Worm (Caenorhabditis elegans) whole organism, mixed stage, embryonic: ENCODE results near the gene nhr-100.
A peak's percentile ranks its signal among the peaks of the same experiment; 100 is the strongest.

ENCODE experiments used
- M03D4.4 ChIP-seq: sonication (generic microtip); optimal IDR thresholded peaks from 2 replicates; lab custom pipeline; 2017; ENCODE audit warnings: mild to moderate bottlenecking, missing genetic modification characterization, missing compliant biosample characterization
- bed-3 ChIP-seq: fragments of 200-800 bp; sonication (Bioruptor generic); optimal IDR thresholded peaks from 3 replicates; lab custom pipeline; 2018; ENCODE audit warnings: mild to moderate bottlenecking, missing genetic modification characterization, moderate library complexity, missing compliant biosample characterization
- ceh-43 ChIP-seq: fragments of 200-800 bp; sonication (Bioruptor generic); optimal IDR thresholded peaks from 2 replicates; lab custom pipeline; 2018; ENCODE audit warnings: mild to moderate bottlenecking, missing genetic modification characterization, moderate library complexity, missing compliant biosample characterization
- ces-1 ChIP-seq: fragments of 150-350 bp; optimal IDR thresholded peaks from 2 replicates; lab custom pipeline; 2014; ENCODE audit warnings: missing biosample characterization, missing genetic modification reagents, missing genetic modification characterization
- cnd-1 ChIP-seq: fragments of 200-800 bp; sonication (Bioruptor generic); optimal IDR thresholded peaks from 2 replicates; lab custom pipeline; 2018; ENCODE audit warnings: mild to moderate bottlenecking, missing genetic modification characterization, missing compliant biosample characterization
- drap-1 ChIP-seq: fragments of 200-800 bp; sonication (Bioruptor generic); optimal IDR thresholded peaks from 3 replicates; lab custom pipeline; 2018; ENCODE audit warnings: mild to moderate bottlenecking, missing genetic modification characterization, missing compliant biosample characterization
- elt-1 ChIP-seq: sonication (generic microtip); optimal IDR thresholded peaks from 2 replicates; lab custom pipeline; 2017; ENCODE audit warnings: missing genetic modification characterization, mild to moderate bottlenecking, missing compliant biosample characterization, antibody characterized with exemption, moderate library complexity, borderline replicate concordance; ENCODE audit not compliant: insufficient read depth
- flh-1 ChIP-seq: fragments of 200-800 bp; sonication (Bioruptor generic); optimal IDR thresholded peaks from 2 replicates; lab custom pipeline; 2018; ENCODE audit warnings: mild to moderate bottlenecking, missing genetic modification characterization, moderate library complexity, missing compliant biosample characterization
- ham-2 ChIP-seq: fragments of 200-800 bp; sonication (Bioruptor generic); optimal IDR thresholded peaks from 2 replicates; lab custom pipeline; 2018; ENCODE audit warnings: mild to moderate bottlenecking, missing genetic modification characterization, missing compliant biosample characterization
- hlh-1 ChIP-seq: fragments of 150-350 bp; optimal IDR thresholded peaks from 2 replicates; lab custom pipeline; 2014; ENCODE audit warnings: missing biosample characterization, missing genetic modification reagents, missing genetic modification characterization
- lin-13 ChIP-seq: fragments of 150-350 bp; optimal IDR thresholded peaks from 2 replicates; lab custom pipeline; 2014; ENCODE audit warnings: missing biosample characterization, missing genetic modification characterization
- lin-32 ChIP-seq: fragments of 200-800 bp; sonication (Bioruptor generic); optimal IDR thresholded peaks from 2 replicates; lab custom pipeline; 2018; ENCODE audit warnings: mild to moderate bottlenecking, missing genetic modification characterization, missing compliant biosample characterization
- lsy-2 ChIP-seq: fragments of 150-350 bp; optimal IDR thresholded peaks from 2 replicates; lab custom pipeline; 2014; ENCODE audit warnings: missing biosample characterization, missing genetic modification characterization
- mab-5 ChIP-seq: fragments of 150-350 bp; optimal IDR thresholded peaks from 2 replicates; lab custom pipeline; 2014; ENCODE audit warnings: missing biosample characterization, missing genetic modification characterization
- mep-1 ChIP-seq: fragments of 150-350 bp; optimal IDR thresholded peaks from 2 replicates; lab custom pipeline; 2017; ENCODE audit warnings: missing biosample characterization, missing genetic modification reagents, missing genetic modification characterization, inconsistent platforms
- mls-2 ChIP-seq: sonication (generic microtip); optimal IDR thresholded peaks from 2 replicates; lab custom pipeline; 2016; ENCODE audit warnings: mild to moderate bottlenecking, missing genetic modification characterization, moderate library complexity, missing compliant biosample characterization
- nhr-12 ChIP-seq: fragments of 150-350 bp; optimal IDR thresholded peaks from 2 replicates; lab custom pipeline; 2014; ENCODE audit warnings: missing biosample characterization, missing genetic modification characterization
- nhr-237 ChIP-seq: fragments of 150-350 bp; optimal IDR thresholded peaks from 2 replicates; lab custom pipeline; 2014; ENCODE audit warnings: missing biosample characterization, missing genetic modification characterization
- nhr-28 ChIP-seq: fragments of 150-350 bp; optimal IDR thresholded peaks from 2 replicates; lab custom pipeline; 2014; ENCODE audit warnings: missing biosample characterization, missing genetic modification characterization
- nhr-76 ChIP-seq: sonication (generic microtip); optimal IDR thresholded peaks from 2 replicates; lab custom pipeline; 2017; ENCODE audit warnings: missing biosample characterization, missing genetic modification characterization
- pha-4 ChIP-seq: fragments of 150-350 bp; optimal IDR thresholded peaks from 2 replicates; lab custom pipeline; 2018; ENCODE audit warnings: missing biosample characterization, missing genetic modification reagents, missing genetic modification characterization
- snpc-4 ChIP-seq: fragments of 150-350 bp; optimal IDR thresholded peaks from 2 replicates; lab custom pipeline; 2014; ENCODE audit warnings: missing biosample characterization, missing genetic modification characterization
- sptf-1 ChIP-seq: sonication (generic microtip); optimal IDR thresholded peaks from 2 replicates; lab custom pipeline; 2017; ENCODE audit warnings: mild to moderate bottlenecking, missing genetic modification characterization, moderate library complexity, missing compliant biosample characterization
- tbx-8 ChIP-seq: fragments of 200-800 bp; sonication (Bioruptor generic); optimal IDR thresholded peaks from 2 replicates; lab custom pipeline; 2018; ENCODE audit warnings: mild to moderate bottlenecking, missing genetic modification characterization, moderate library complexity, missing compliant biosample characterization
- unc-120 ChIP-seq: sonication (generic microtip); optimal IDR thresholded peaks from 2 replicates; lab custom pipeline; 2017; ENCODE audit warnings: missing genetic modification characterization, missing compliant biosample characterization; ENCODE audit not compliant: poor library complexity, severe bottlenecking
- unc-39 ChIP-seq: fragments of 150-350 bp; optimal IDR thresholded peaks from 2 replicates; lab custom pipeline; 2014; ENCODE audit warnings: missing biosample characterization, missing genetic modification characterization
- unc-62 ChIP-seq: fragments of 150-350 bp; optimal IDR thresholded peaks from 2 replicates; lab custom pipeline; 2014; ENCODE audit warnings: missing biosample characterization, missing genetic modification reagents, missing genetic modification characterization
- zip-8 ChIP-seq: fragments of 150-350 bp; optimal IDR thresholded peaks from 2 replicates; lab custom pipeline; 2014; ENCODE audit warnings: missing biosample characterization, missing genetic modification characterization
- ztf-11 ChIP-seq: fragments of 150-350 bp; optimal IDR thresholded peaks from 2 replicates; lab custom pipeline; 2014; ENCODE audit warnings: missing biosample characterization, missing genetic modification characterization

Gene nhr-100

DNA sequence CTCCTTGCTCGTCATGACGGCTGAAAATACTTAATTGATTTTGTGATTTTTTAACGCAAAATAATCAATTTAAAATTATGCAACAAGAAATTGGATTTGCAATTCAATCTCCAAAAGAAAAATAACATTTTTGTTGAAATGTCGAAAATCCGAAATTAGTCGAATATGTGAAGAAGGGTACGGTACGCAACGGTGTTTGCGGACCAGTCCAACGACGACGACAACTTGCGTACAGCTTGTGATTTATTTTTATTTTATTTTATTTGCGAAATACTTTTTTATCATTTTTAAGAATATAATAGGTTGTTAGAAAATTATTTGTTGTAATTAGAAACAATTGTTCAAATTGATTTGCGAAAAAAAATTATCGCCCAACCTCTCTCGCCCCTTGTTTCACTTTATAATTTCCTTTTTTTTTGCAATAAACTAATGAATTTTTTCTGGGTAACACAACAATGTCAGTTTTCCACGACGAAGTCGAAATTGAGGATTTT lies 21.7 kb upstream of the nhr-100 start, which contains the start of the genes dcaf-1 and dph-3:
Gene dcaf-1, minus strand, starts transcription at position 20 of the 494 bp plus-strand sequence.
Gene dph-3, plus strand, starts transcription at position 444 of the 494 bp plus-strand sequence.
- peak; percentile 97 for TF ChIP-seq lsy-2 (tag; lab: Kevin White, UChicago)
- TF ChIP-seq mep-1 (tag; lab: Kevin White, UChicago), result peak; percentile 57
- no peak for TF ChIP-seq bed-3 (GFP tag; lab: Kevin White, UChicago)

DNA sequence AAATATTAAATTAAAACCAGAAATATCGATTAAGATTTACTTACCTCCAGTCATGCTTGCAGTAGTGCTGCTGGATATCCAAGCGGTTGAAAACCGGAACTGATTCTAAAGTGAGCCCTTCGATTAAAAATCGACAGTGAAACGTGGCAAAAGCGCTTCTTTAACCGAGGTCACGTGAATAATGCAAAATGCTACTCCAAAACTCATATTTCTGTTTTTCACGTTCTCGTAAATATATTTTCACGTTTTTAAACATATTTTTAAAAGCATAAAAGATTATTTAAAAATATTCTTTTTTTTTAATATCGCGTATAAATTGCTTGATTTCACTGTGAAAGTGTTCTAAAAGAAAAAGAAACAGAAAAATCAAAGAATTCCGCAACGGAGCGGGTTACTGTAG lies 19.3 kb upstream of the nhr-100 start, which contains the start of gene ant-1.3:
Gene ant-1.3, minus strand, starts transcription at position 101 of the 400 bp plus-strand sequence.
- no peak for TF ChIP-seq ces-1
- TF ChIP-seq nhr-12 (tag; lab: Kevin White, UChicago), result no peak
- no peak for TF ChIP-seq M03D4.4 (tag; lab: Kevin White, UChicago)
- no peak for TF ChIP-seq zip-8 (tag; lab: Kevin White, UChicago)
- TF ChIP-seq nhr-76, result no peak
- no peak for TF ChIP-seq unc-120 (tag; lab: Kevin White, UChicago)
- TF ChIP-seq lin-32 (GFP tag; lab: Kevin White, UChicago), result no peak
- TF ChIP-seq lin-13, result no peak
- no peak for TF ChIP-seq unc-62
- TF ChIP-seq mls-2 (tag; lab: Kevin White, UChicago), result no peak
- TF ChIP-seq cnd-1 (tag; lab: Kevin White, UChicago), result no peak
- TF ChIP-seq bed-3 (GFP tag; lab: Kevin White, UChicago), result no peak
- no peak for TF ChIP-seq mep-1 (tag; lab: Kevin White, UChicago)
- no peak for TF ChIP-seq nhr-237
- no peak for TF ChIP-seq tbx-8 (GFP tag; lab: Kevin White, UChicago)
- no peak for TF ChIP-seq ham-2 (GFP tag; lab: Kevin White, UChicago)
- TF ChIP-seq nhr-28 (tag; lab: Kevin White, UChicago), result no peak

DNA sequence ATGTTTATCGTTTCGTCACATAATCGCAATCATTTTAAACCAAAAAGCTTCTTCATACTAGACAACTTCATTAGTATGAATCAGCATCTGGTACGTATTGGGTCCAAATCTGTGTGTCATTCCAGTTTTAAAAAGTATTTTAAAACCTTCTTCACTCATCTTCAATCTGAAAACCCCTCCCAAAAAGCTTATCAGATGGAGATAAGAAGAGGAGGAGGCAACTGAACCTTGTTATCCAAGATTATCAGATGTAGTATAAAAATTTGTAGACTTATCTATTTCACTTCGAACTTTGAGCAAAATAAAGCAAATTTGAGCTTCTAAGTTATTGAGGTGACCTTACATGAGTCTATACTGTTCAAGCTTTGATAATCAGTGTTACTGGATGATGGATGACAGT lies 18.6 kb upstream of the nhr-100 start, which contains the start of gene nhr-38:
Gene nhr-38, plus strand, starts transcription at position 301 of the 400 bp plus-strand sequence.
- TF ChIP-seq M03D4.4 (tag; lab: Kevin White, UChicago) (no peak), ztf-11 (tag; lab: Kevin White, UChicago) (no peak), bed-3 (GFP tag; lab: Kevin White, UChicago) (no peak), lin-13 (no peak)

DNA sequence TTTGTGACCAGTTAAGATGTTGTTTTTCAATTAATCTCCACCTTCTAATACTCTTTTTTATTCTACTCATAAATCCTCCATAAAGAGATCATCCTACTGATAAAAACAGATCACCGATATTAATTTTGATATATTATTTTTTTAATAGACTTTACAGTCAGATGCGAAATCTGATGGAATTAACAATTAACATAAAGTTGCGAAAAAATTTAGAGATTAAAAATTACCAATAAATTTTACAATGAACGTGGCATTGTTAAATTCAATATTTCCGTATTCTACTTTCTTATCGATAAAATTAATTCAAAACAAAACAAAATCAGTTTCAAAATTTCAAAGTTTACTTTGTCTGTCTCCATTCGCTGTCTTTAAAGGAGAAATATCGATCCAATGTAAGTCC lies 15.7 kb upstream of the nhr-100 start, which contains the start of gene K01H12.4:
Gene K01H12.4, plus strand, starts transcription at position 301 of the 400 bp plus-strand sequence.
- TF ChIP-seq ceh-43 (GFP tag; lab: Kevin White, UChicago) (no peak), unc-62 (no peak), unc-120 (tag; lab: Kevin White, UChicago) (no peak), bed-3 (GFP tag; lab: Kevin White, UChicago) (no peak), sptf-1 (no peak), mab-5 (tag; lab: Kevin White, UChicago) (no peak), unc-39 (no peak), lin-32 (GFP tag; lab: Kevin White, UChicago) (no peak), zip-8 (tag; lab: Kevin White, UChicago) (no peak), flh-1 (GFP tag; lab: Kevin White, UChicago) (no peak), snpc-4 (tag; lab: Kevin White, UChicago) (no peak), ces-1 (no peak)

DNA sequence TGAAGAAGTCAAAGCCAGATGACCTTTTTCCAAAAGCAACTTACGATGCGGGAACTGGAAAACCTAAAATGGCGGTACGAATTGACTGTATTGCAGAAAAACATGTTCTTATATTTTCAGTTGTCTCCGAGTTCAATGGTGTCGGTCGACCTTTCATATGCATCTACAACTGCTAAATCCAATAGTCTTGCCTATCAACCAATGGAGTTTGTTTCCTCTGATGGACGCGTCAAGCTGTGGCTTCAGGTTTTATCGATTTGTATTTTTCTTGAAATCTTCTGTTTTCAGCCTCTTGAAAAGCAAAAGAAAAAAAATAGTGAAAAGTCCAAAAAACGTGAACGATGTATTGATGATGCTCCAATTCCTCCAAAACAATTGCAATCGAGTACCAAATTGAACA lies 14.2 kb upstream of the nhr-100 start:
- TF ChIP-seq lin-13 (no peak), sptf-1 (no peak), unc-120 (tag; lab: Kevin White, UChicago) (no peak), pha-4 (tag; lab: Kevin White, UChicago) (no peak), hlh-1 (tag; lab: Kevin White, UChicago) (no peak), lsy-2 (tag; lab: Kevin White, UChicago) (no peak), mls-2 (tag; lab: Kevin White, UChicago) (no peak), zip-8 (tag; lab: Kevin White, UChicago) (no peak), cnd-1 (tag; lab: Kevin White, UChicago) (no peak), elt-1 (tag; lab: Kevin White, UChicago) (no peak), mep-1 (tag; lab: Kevin White, UChicago) (no peak), drap-1 (GFP tag; lab: Kevin White, UChicago) (no peak), lin-32 (GFP tag; lab: Kevin White, UChicago) (no peak), ztf-11 (tag; lab: Kevin White, UChicago) (no peak), ham-2 (GFP tag; lab: Kevin White, UChicago) (no peak)
- TF ChIP-seq, all 35 proteins: peak for 0
